Fruit fly (Drosophila melanogaster): ENCODE data around the gene CG5194.
A peak's percentile ranks its signal among the peaks of the same experiment; 100 is the strongest.

Gene CG5194

dm6 chr3L:9028057-9028456 is 18.4 kb upstream of the CG5194 start (continued):
- TF ChIP-seq CrebB (tag; optimal IDR thresholded peaks at IDR 0.05) (no peak), ftz-f1 (GFP tag; optimal IDR thresholded peaks at IDR 0.05) (no peak), CG11247 (GFP tag; IDR thresholded peaks at IDR 0.05) (no peak), lola (GFP tag; optimal IDR thresholded peaks at IDR 0.05) (peak in 1 of 3 experiments; percentile 76), Rx (GFP tag; IDR thresholded peaks at IDR 0.05) (peak; percentile 21; the same call in 1 of the 2 replicates), CG3726 (GFP tag; IDR thresholded peaks at IDR 0.05) (no peak), run (tag; optimal IDR thresholded peaks at IDR 0.05) (no peak), BEAF-32 (GFP tag; optimal IDR thresholded peaks at IDR 0.05) (no peak), so (GFP tag; IDR thresholded peaks at IDR 0.05) (0 out of 3 replicates have a peak, but pooled peaks have one; percentile 10), CG7987 (GFP tag; optimal IDR thresholded peaks at IDR 0.05) (no peak), al (GFP tag; IDR thresholded peaks at IDR 0.05) (no peak), ranshi (GFP tag; IDR thresholded peaks at IDR 0.05) (peak; percentile 33; the same call in 1 of the 2 replicates), CG4854 (GFP tag; optimal IDR thresholded peaks at IDR 0.05) (no peak), bcd (GFP tag; optimal IDR thresholded peaks at IDR 0.05) (peak; percentile 35), CG15011 (GFP tag; optimal IDR thresholded peaks at IDR 0.05) (no peak), D19A (tag; optimal IDR thresholded peaks at IDR 0.05) (peak; percentile 49), Fer2 (tag; optimal IDR thresholded peaks at IDR 0.05) (no peak), CG11398 (GFP tag; optimal IDR thresholded peaks at IDR 0.05) (peak; percentile 8), Med (GFP tag) (peak; percentile 83), gcm2 (GFP tag; optimal IDR thresholded peaks at IDR 0.05) (no peak), psq (GFP tag; optimal IDR thresholded peaks at IDR 0.05) (no peak), Ada2b (GFP tag; IDR thresholded peaks at IDR 0.05) (no peak), Spps (tag; optimal IDR thresholded peaks at IDR 0.05) (peak; percentile 26), CG43689 (GFP tag; IDR thresholded peaks at IDR 0.05) (no peak), da (GFP tag; optimal IDR thresholded peaks at IDR 0.05) (no peak), vvl (GFP tag; IDR thresholded peaks at IDR 0.05) (peak; percentile 22; the same call in 1 of the 2 replicates), CG12104 (GFP tag; optimal IDR thresholded peaks at IDR 0.05) (no peak), CG8089 (GFP tag; optimal IDR thresholded peaks at IDR 0.05) (peak; percentile 21), CG11695 (GFP tag; IDR thresholded peaks at IDR 0.05) (peak; percentile 23; the same call in 1 of the 3 replicates), ap (GFP tag; IDR thresholded peaks at IDR 0.05) (no peak), tna (GFP tag; IDR thresholded peaks at IDR 0.05; ENCODE audit: partially characterized antibody) (no peak), otp (GFP tag; IDR thresholded peaks at IDR 0.05) (0 out of 3 replicates have a peak, but pooled peaks have one; percentile 13), CG3407 (GFP tag; optimal IDR thresholded peaks at IDR 0.05) (peak; percentile 10), Dek (tag; optimal IDR thresholded peaks at IDR 0.05) (no peak), CG11456 (GFP tag; IDR thresholded peaks at IDR 0.05) (no peak), Gug (GFP tag; IDR thresholded peaks at IDR 0.05) (no peak), gsb (GFP tag; IDR thresholded peaks at IDR 0.05) (no peak), CG2116 (GFP tag; optimal IDR thresholded peaks at IDR 0.05) (no peak), Lim3 (GFP tag; IDR thresholded peaks at IDR 0.05) (no peak), Awh (GFP tag; IDR thresholded peaks at IDR 0.05) (no peak), org-1 (GFP tag; optimal IDR thresholded peaks at IDR 0.05) (no peak), Poxn (GFP tag; IDR thresholded peaks at IDR 0.05) (no peak), CG6813 (GFP tag; optimal IDR thresholded peaks at IDR 0.05) (no peak), CoRest (tag; optimal IDR thresholded peaks at IDR 0.05) (peak; percentile 63), Atf-2 (GFP tag; optimal IDR thresholded peaks at IDR 0.05) (peak; percentile 44), NK7.1 (GFP tag; optimal IDR thresholded peaks at IDR 0.05) (peak; percentile 12), mld (GFP tag; IDR thresholded peaks at IDR 0.05; ENCODE audit: partially characterized antibody) (no peak), sr (GFP tag; IDR thresholded peaks at IDR 0.05) (no peak), danr (GFP tag; IDR thresholded peaks at IDR 0.05) (no peak), Meics (GFP tag; optimal IDR thresholded peaks at IDR 0.05) (no peak), Dll (GFP tag; IDR thresholded peaks at IDR 0.05; ENCODE audit: partially characterized antibody) (no peak), HLHmδ (GFP tag; optimal IDR thresholded peaks at IDR 0.05) (no peak)

Measured in whole organism, embryonic.